Worm (Caenorhabditis elegans) whole organism, young adult: ENCODE results near the gene hrg-3.

Source experiments
- B0261.1 ChIP-seq: sonication (generic microtip); optimal IDR thresholded peaks from 2 replicates; lab custom pipeline; 2016; ENCODE audit warnings: mild to moderate bottlenecking, missing genetic modification characterization, moderate library complexity, missing compliant biosample characterization
- D2030.7 ChIP-seq: fragments of 200-800 bp; sonication (Bioruptor generic); IDR thresholded peaks from 2 replicates; pipeline ENCODE4 v1.3.6; 2022; ENCODE audit warnings: missing genetic modification reagents, missing genetic modification characterization, missing compliant biosample characterization
- F10E7.11 ChIP-seq: sonication (generic microtip); optimal IDR thresholded peaks from 2 replicates; lab custom pipeline; 2017; ENCODE audit warnings: mild to moderate bottlenecking, missing genetic modification characterization, moderate library complexity, missing compliant biosample characterization
- F33H1.4 ChIP-seq: fragments of 200-800 bp; sonication (Bioruptor generic); IDR thresholded peaks from 2 replicates; pipeline ENCODE4 v1.3.6; 2022; ENCODE audit warnings: missing genetic modification reagents, missing genetic modification characterization, missing compliant biosample characterization
- Y67H2A.10 ChIP-seq: fragments of 200-800 bp; sonication (Bioruptor generic); conservative IDR thresholded peaks from 2 replicates; pipeline ENCODE4 v1.3.6; 2022; ENCODE audit warnings: missing genetic modification reagents, missing genetic modification characterization, missing compliant biosample characterization
- ama-1 ChIP-seq, 3 experiments: fragments of 150-350 bp in 1 of 3; sonication (generic microtip) in 2 of 3; optimal IDR thresholded peaks; 2 replicates each; lab custom pipeline; 2014 to 2018; ENCODE audit warnings: missing biosample characterization in 2 of 3, missing genetic modification characterization in 2 of 3, missing genetic modification reagents in 2 of 3
- attf-5 ChIP-seq: fragments of 200-800 bp; sonication (Bioruptor generic); optimal IDR thresholded peaks from 2 replicates; lab custom pipeline; 2018; ENCODE audit warnings: mild to moderate bottlenecking, missing genetic modification characterization, missing compliant biosample characterization
- bed-1 ChIP-seq: fragments of 200-800 bp; sonication (Bioruptor generic); IDR thresholded peaks from 2 replicates; pipeline ENCODE4 v1.3.6; 2022; ENCODE audit warnings: missing genetic modification reagents, missing genetic modification characterization, missing compliant biosample characterization
- cebp-1 ChIP-seq, 2 experiments: fragments of 200-800 bp in 1 of 2; sonication (Bioruptor generic) in 1 of 2; sonication (generic microtip) in 1 of 2; IDR thresholded peaks in 1 of 2; optimal IDR thresholded peaks in 1 of 2; 2 replicates each; pipeline versions ENCODE4 v1.3.6 to Lab custom; 2017 to 2022; ENCODE audit warnings: missing compliant biosample characterization in 2 of 2, missing genetic modification characterization in 2 of 2, mild to moderate bottlenecking in 1 of 2, missing genetic modification reagents in 1 of 2, moderate library complexity in 1 of 2
- ceh-100 ChIP-seq: fragments of 200-800 bp; sonication (Bioruptor generic); IDR thresholded peaks from 2 replicates; pipeline ENCODE4 v1.3.6; 2022; ENCODE audit warnings: missing genetic modification reagents, missing genetic modification characterization, missing compliant biosample characterization
- ceh-58 ChIP-seq: fragments of 200-800 bp; sonication (Bioruptor generic); IDR thresholded peaks from 2 replicates; pipeline ENCODE4 v1.3.6; 2022; ENCODE audit warnings: missing genetic modification characterization, missing compliant biosample characterization
- ceh-91 ChIP-seq: fragments of 200-800 bp; sonication (Bioruptor generic); IDR thresholded peaks from 2 replicates; pipeline ENCODE4 v1.3.6; 2022; ENCODE audit warnings: missing genetic modification reagents, missing genetic modification characterization, missing compliant biosample characterization
- dox-1 ChIP-seq: fragments of 200-800 bp; sonication (Bioruptor generic); IDR thresholded peaks from 2 replicates; pipeline ENCODE4 v1.3.6; 2022; ENCODE audit warnings: missing genetic modification reagents, missing genetic modification characterization, missing compliant biosample characterization
- dpl-1 ChIP-seq: fragments of 150-350 bp; optimal IDR thresholded peaks from 2 replicates; lab custom pipeline; 2014; ENCODE audit warnings: missing biosample characterization, missing genetic modification reagents, missing genetic modification characterization
- efl-1 ChIP-seq: fragments of 150-350 bp; optimal IDR thresholded peaks from 2 replicates; lab custom pipeline; 2014; ENCODE audit warnings: missing biosample characterization, missing genetic modification reagents, missing genetic modification characterization
- egl-44 ChIP-seq: fragments of 200-800 bp; sonication (Bioruptor generic); IDR thresholded peaks from 2 replicates; pipeline ENCODE4 v1.3.6; 2022; ENCODE audit warnings: missing genetic modification reagents, missing genetic modification characterization, missing compliant biosample characterization
- ekl-4 ChIP-seq: fragments of 200-800 bp; sonication (Bioruptor generic); IDR thresholded peaks from 2 replicates; pipeline ENCODE4 v1.3.6; 2022; ENCODE audit warnings: missing genetic modification reagents, missing genetic modification characterization, missing compliant biosample characterization
- him-1 ChIP-seq: sonication (generic microtip); optimal IDR thresholded peaks from 2 replicates; lab custom pipeline; 2016; ENCODE audit warnings: missing genotype, missing genetic modification reagents, missing genetic modification characterization, missing compliant biosample characterization
- hmg-20 ChIP-seq: fragments of 200-800 bp; sonication (Bioruptor generic); IDR thresholded peaks from 2 replicates; pipeline ENCODE4 v1.3.6; 2022; ENCODE audit warnings: missing genetic modification reagents, missing genetic modification characterization, missing compliant biosample characterization
- lag-1 ChIP-seq: fragments of 200-800 bp; sonication (Bioruptor generic); IDR thresholded peaks from 2 replicates; pipeline ENCODE4 v1.3.6; 2022; ENCODE audit warnings: missing genetic modification reagents, missing genetic modification characterization, missing compliant biosample characterization
- lin-40 ChIP-seq: sonication (generic microtip); optimal IDR thresholded peaks from 2 replicates; lab custom pipeline; 2016; ENCODE audit warnings: missing genetic modification characterization, mild to moderate bottlenecking, missing compliant biosample characterization, missing genotype, missing genetic modification reagents
- lin-54 ChIP-seq: fragments of 200-800 bp; sonication (Bioruptor generic); optimal IDR thresholded peaks from 2 replicates; lab custom pipeline; 2018; ENCODE audit warnings: mild to moderate bottlenecking, missing genetic modification characterization, missing compliant biosample characterization
- lsl-1 ChIP-seq: fragments of 200-800 bp; sonication (Bioruptor generic); optimal IDR thresholded peaks from 2 replicates; lab custom pipeline; 2018; ENCODE audit warnings: mild to moderate bottlenecking, missing genetic modification characterization, moderate library complexity, missing compliant biosample characterization
- madf-6 ChIP-seq: fragments of 200-800 bp; sonication (Bioruptor generic); IDR thresholded peaks from 2 replicates; pipeline ENCODE4 v1.3.6; 2022; ENCODE audit warnings: missing genetic modification reagents, missing genetic modification characterization, missing compliant biosample characterization
- madf-8 ChIP-seq: fragments of 200-800 bp; sonication (Bioruptor generic); conservative IDR thresholded peaks from 2 replicates; pipeline ENCODE4 v1.3.6; 2022; ENCODE audit warnings: missing genetic modification reagents, missing genetic modification characterization, missing compliant biosample characterization
- mcd-1 ChIP-seq: fragments of 200-800 bp; sonication (Bioruptor generic); IDR thresholded peaks from 2 replicates; pipeline ENCODE4 v1.3.6; 2022; ENCODE audit warnings: missing genetic modification reagents, missing genetic modification characterization, missing compliant biosample characterization
- nhr-80 ChIP-seq: sonication (generic microtip); optimal IDR thresholded peaks from 2 replicates; lab custom pipeline; 2016; ENCODE audit warnings: missing genetic modification characterization, missing compliant biosample characterization
- nhr-90 ChIP-seq: sonication (generic microtip); optimal IDR thresholded peaks from 2 replicates; lab custom pipeline; 2016; ENCODE audit warnings: missing genotype, mild to moderate bottlenecking, missing genetic modification characterization, missing compliant biosample characterization
- snpc-3.4 ChIP-seq: sonication (generic microtip); optimal IDR thresholded peaks from 2 replicates; lab custom pipeline; 2017; ENCODE audit warnings: missing genetic modification characterization, mild to moderate bottlenecking, missing compliant biosample characterization, antibody characterized with exemption, moderate library complexity, missing genotype, missing genetic modification reagents
- snpc-4 ChIP-seq, 5 experiments: fragments of 150-350 bp in 1 of 5; sonication (generic microtip) in 4 of 5; optimal IDR thresholded peaks; 2 replicates each; lab custom pipeline; 2014 to 2018; ENCODE audit warnings: missing genetic modification characterization in 5 of 5, missing biosample characterization in 3 of 5, antibody characterized with exemption in 2 of 5, mild to moderate bottlenecking in 2 of 5, missing compliant biosample characterization in 2 of 5, missing genotype in 2 of 5, moderate library complexity in 2 of 5, missing genetic modification reagents in 1 of 5
- tbp1 ChIP-seq: fragments of 200-800 bp; sonication (Bioruptor generic); optimal IDR thresholded peaks from 2 replicates; lab custom pipeline; 2018; ENCODE audit warnings: mild to moderate bottlenecking, missing genetic modification characterization, missing compliant biosample characterization
- xnd-1 ChIP-seq: sonication (generic microtip); optimal IDR thresholded peaks from 2 replicates; lab custom pipeline; 2016; ENCODE audit warnings: missing genotype, missing genetic modification reagents, missing genetic modification characterization, missing compliant biosample characterization
- zim-3 ChIP-seq: sonication (generic microtip); optimal IDR thresholded peaks from 2 replicates; lab custom pipeline; 2017; ENCODE audit warnings: mild to moderate bottlenecking, missing genetic modification characterization, moderate library complexity, missing compliant biosample characterization
- ztf-3 ChIP-seq: fragments of 200-800 bp; sonication (Bioruptor generic); optimal IDR thresholded peaks from 2 replicates; lab custom pipeline; 2018; ENCODE audit warnings: mild to moderate bottlenecking, missing genetic modification characterization, missing compliant biosample characterization

hrg-3 gene

ce11 chrV:9729462-9730162 lies 26.7 kb upstream of the hrg-3 start, which contains the start of the genes aagr-3 and drap-1:
Gene aagr-3 (minus strand): TSS chrV:9729512.
Gene drap-1 (plus strand): TSS chrV:9730106.
- TF ChIP-seq lsl-1 (GFP tag; lab: Kevin White, UChicago) (peak; percentile 60), ceh-58 (GFP tag; lab: Robert Waterston, UW) (no peak), tbp1 (GFP tag; lab: Kevin White, UChicago) (peak; percentile 0), F33H1.4 (GFP tag; lab: Robert Waterston, UW) (peak; percentile 50; the same call in 1 of the 2 replicates), snpc-4 (GFP tag; optimal IDR thresholded peaks at IDR 0.05; lab: Kevin White, UChicago) (no peak), snpc-4 (tag; optimal IDR thresholded peaks at IDR 0.05; lab: Kevin White, UChicago) (peak in 1 of 4 experiments; percentile 8), bed-1 (GFP tag; lab: Robert Waterston, UW) (no peak), ceh-100 (GFP tag; lab: Robert Waterston, UW) (no peak), efl-1 (GFP tag; lab: Kevin White, UChicago) (peak; percentile 3), him-1 (tag; lab: Kevin White, UChicago) (no peak), cebp-1 (GFP tag; IDR thresholded peaks at IDR 0.05; lab: Robert Waterston, UW) (no peak), cebp-1 (tag; optimal IDR thresholded peaks at IDR 0.05; lab: Kevin White, UChicago) (peak; percentile 40), Y67H2A.10 (no peak), lag-1 (GFP tag; lab: Robert Waterston, UW) (no peak), snpc-3.4 (tag; lab: Kevin White, UChicago) (peak; percentile 54), ekl-4 (no peak), attf-5 (GFP tag; lab: Kevin White, UChicago) (peak; percentile 61), zim-3 (tag; lab: Kevin White, UChicago) (no peak), mcd-1 (GFP tag; lab: Robert Waterston, UW) (peak; percentile 62), madf-6 (GFP tag; lab: Robert Waterston, UW) (no peak), nhr-80 (tag; lab: Kevin White, UChicago) (peak; percentile 66), ztf-3 (GFP tag; lab: Kevin White, UChicago) (no peak), lin-54 (GFP tag; lab: Kevin White, UChicago) (peak; percentile 42), nhr-90 (tag; lab: Kevin White, UChicago) (no peak), ceh-91 (0 out of 2 replicates have a peak, but pooled peaks have one; percentile 27), lin-40 (tag; lab: Kevin White, UChicago) (peak; percentile 11), madf-8 (GFP tag; lab: Robert Waterston, UW) (no peak), dpl-1 (GFP tag; lab: Kevin White, UChicago) (peak; percentile 10), ama-1 (optimal IDR thresholded peaks at IDR 0.05; lab: Kevin White, UChicago) (no peak), ama-1 (GFP tag; optimal IDR thresholded peaks at IDR 0.05; lab: Kevin White, UChicago) (no peak), egl-44 (GFP tag; lab: Robert Waterston, UW) (no peak), F10E7.11 (tag; lab: Kevin White, UChicago) (no peak), xnd-1 (tag; lab: Kevin White, UChicago) (no peak), D2030.7 (GFP tag; lab: Robert Waterston, UW) (0 out of 2 replicates have a peak, but pooled peaks have one; percentile 17), B0261.1 (tag; lab: Kevin White, UChicago) (no peak), hmg-20 (GFP tag; lab: Robert Waterston, UW) (no peak), dox-1 (peak; percentile 14; the same call in 1 of the 2 replicates)
- TF ChIP-seq, all 124 proteins: peak for 16
